Worm (Caenorhabditis elegans) whole organism, L4/young adult: ENCODE data around the gene F19B2.5.

Source experiments
- W03F9.2 ChIP-seq: fragments of 150-350 bp; optimal IDR thresholded peaks from 2 replicates; lab custom pipeline; 2014; ENCODE audit warnings: missing biosample characterization, missing genetic modification characterization
- dao-5 ChIP-seq: sonication (generic microtip); optimal IDR thresholded peaks from 2 replicates; lab custom pipeline; 2016; ENCODE audit warnings: missing genotype, missing genetic modification characterization, moderate library complexity, missing compliant biosample characterization
- him-1 ChIP-seq: sonication (generic microtip); optimal IDR thresholded peaks from 2 replicates; lab custom pipeline; 2016; ENCODE audit warnings: missing genotype, missing genetic modification reagents, missing genetic modification characterization, missing compliant biosample characterization

The F19B2.5 gene

ce11 chrV:20134797-20135196, 29.2 kb downstream of the F19B2.5 start:
- TF ChIP-seq him-1 (tag; lab: Kevin White, UChicago), result no peak
- no peak for TF ChIP-seq dao-5 (tag; lab: Kevin White, UChicago)
- no peak for TF ChIP-seq W03F9.2 (tag; lab: Kevin White, UChicago)

- no peak for TF ChIP-seq him-1 (tag; lab: Kevin White, UChicago)
- no peak for TF ChIP-seq dao-5 (tag; lab: Kevin White, UChicago)
- no peak for TF ChIP-seq W03F9.2 (tag; lab: Kevin White, UChicago)
Observed at ce11 chrV:20133163-20133562, 30.8 kb downstream of the F19B2.5 start, which contains the start of gene ssu-1. Gene ssu-1 (minus strand): TSS chrV:20133263.

- TF ChIP-seq him-1 (tag; lab: Kevin White, UChicago), result no peak
Observed at ce11 chrV:20127543-20127942, 36.4 kb downstream of the F19B2.5 start.

- TF ChIP-seq him-1 (tag; lab: Kevin White, UChicago) (no peak), dao-5 (tag; lab: Kevin White, UChicago) (no peak), W03F9.2 (tag; lab: Kevin White, UChicago) (no peak)
Observed at ce11 chrV:20126637-20127036, 37.3 kb downstream of the F19B2.5 start.

ce11 chrV:20125137-20125536, 38.8 kb downstream of the F19B2.5 start:
- TF ChIP-seq W03F9.2 (tag; lab: Kevin White, UChicago) (no peak), him-1 (tag; lab: Kevin White, UChicago) (no peak), dao-5 (tag; lab: Kevin White, UChicago) (no peak)

- no peak for TF ChIP-seq dao-5 (tag; lab: Kevin White, UChicago)
- no peak for TF ChIP-seq W03F9.2 (tag; lab: Kevin White, UChicago)
- TF ChIP-seq him-1 (tag; lab: Kevin White, UChicago), result no peak
Observed at ce11 chrV:20124393-20124792, 39.6 kb downstream of the F19B2.5 start.

ce11 chrV:20123616-20124015, 40.3 kb downstream of the F19B2.5 start:
- no peak for TF ChIP-seq W03F9.2 (tag; lab: Kevin White, UChicago)
- no peak for TF ChIP-seq him-1 (tag; lab: Kevin White, UChicago)
- no peak for TF ChIP-seq dao-5 (tag; lab: Kevin White, UChicago)

ce11 chrV:20123010-20123409, 41.0 kb downstream of the F19B2.5 start:
- TF ChIP-seq dao-5 (tag; lab: Kevin White, UChicago) (no peak), him-1 (tag; lab: Kevin White, UChicago) (no peak), W03F9.2 (tag; lab: Kevin White, UChicago) (no peak)

- TF ChIP-seq dao-5 (tag; lab: Kevin White, UChicago) (no peak), W03F9.2 (tag; lab: Kevin White, UChicago) (no peak), him-1 (tag; lab: Kevin White, UChicago) (no peak)
Observed at ce11 chrV:20120623-20121165, 43.3 kb downstream of the F19B2.5 start, which contains the start of gene ncx-1. Gene ncx-1 (minus strand): TSS chrV:20120673.

ce11 chrV:20119770-20120169, 44.2 kb downstream of the F19B2.5 start:
- no peak for TF ChIP-seq dao-5 (tag; lab: Kevin White, UChicago)
- TF ChIP-seq him-1 (tag; lab: Kevin White, UChicago), result no peak
- TF ChIP-seq W03F9.2 (tag; lab: Kevin White, UChicago), result no peak
